Worm (Caenorhabditis elegans) whole organism, L3 larva: Measurements from ENCODE around the gene F47H4.2.
A peak's percentile ranks its signal among the peaks of the same experiment; 100 is the strongest.

ENCODE experiments used
- R02D3.7 ChIP-seq: fragments of 150-350 bp; optimal IDR thresholded peaks from 2 replicates; lab custom pipeline; 2014; ENCODE audit warnings: missing biosample characterization, missing genetic modification characterization
- ZK546.5 ChIP-seq: sonication (generic microtip); optimal IDR thresholded peaks from 2 replicates; lab custom pipeline; 2017; ENCODE audit warnings: missing biosample characterization, missing genetic modification characterization
- aly-2 ChIP-seq: fragments of 150-350 bp; optimal IDR thresholded peaks from 2 replicates; lab custom pipeline; 2014; ENCODE audit warnings: missing biosample characterization, missing genetic modification characterization
- ceh-16 ChIP-seq: sonication (generic microtip); optimal IDR thresholded peaks from 2 replicates; lab custom pipeline; 2017; ENCODE audit warnings: missing biosample characterization, missing genetic modification characterization
- ceh-28 ChIP-seq: fragments of 150-350 bp; optimal IDR thresholded peaks from 2 replicates; lab custom pipeline; 2014; ENCODE audit warnings: missing biosample characterization, missing genetic modification reagents, missing genetic modification characterization
- ceh-9 ChIP-seq: sonication (generic microtip); optimal IDR thresholded peaks from 2 replicates; lab custom pipeline; 2018; ENCODE audit warnings: missing biosample characterization, missing genetic modification characterization
- daf-12 ChIP-seq: fragments of 150-350 bp; optimal IDR thresholded peaks from 2 replicates; lab custom pipeline; 2014; ENCODE audit warnings: missing biosample characterization, missing genetic modification reagents, missing genetic modification characterization
- egl-27 ChIP-seq: sonication (generic microtip); optimal IDR thresholded peaks from 4 replicates; lab custom pipeline; 2017; ENCODE audit warnings: missing biosample characterization, missing genetic modification reagents, missing genetic modification characterization
- elt-2 ChIP-seq: sonication (generic microtip); optimal IDR thresholded peaks from 2 replicates; lab custom pipeline; 2016; ENCODE audit warnings: missing genetic modification reagents, mild to moderate bottlenecking, missing genetic modification characterization, missing compliant biosample characterization
- elt-3 ChIP-seq, 3 experiments: fragments of 150-350 bp in 1 of 3; sonication (generic microtip) in 2 of 3; optimal IDR thresholded peaks; 2 replicates in 2 of 3; 4 replicates in 1 of 3; lab custom pipeline; 2014 to 2017; ENCODE audit warnings: missing biosample characterization in 3 of 3, missing genetic modification characterization in 3 of 3
- eor-1 ChIP-seq, 2 experiments: fragments of 150-350 bp; optimal IDR thresholded peaks; 2 replicates each; lab custom pipeline; 2014 to 2018; ENCODE audit warnings: missing biosample characterization in 2 of 2, missing genetic modification characterization in 2 of 2
- fkh-10 ChIP-seq: sonication (generic microtip); optimal IDR thresholded peaks from 2 replicates; lab custom pipeline; 2017; ENCODE audit warnings: missing biosample characterization, missing genetic modification reagents, missing genetic modification characterization
- hmg-11 ChIP-seq: sonication (generic microtip); optimal IDR thresholded peaks from 2 replicates; lab custom pipeline; 2016; ENCODE audit warnings: missing genetic modification characterization, missing compliant biosample characterization
- jun-1 ChIP-seq: fragments of 150-350 bp; optimal IDR thresholded peaks from 2 replicates; lab custom pipeline; 2014; ENCODE audit warnings: missing biosample characterization, missing genetic modification reagents, missing genetic modification characterization
- lin-39 ChIP-seq: fragments of 150-350 bp; optimal IDR thresholded peaks from 2 replicates; lab custom pipeline; 2018; ENCODE audit warnings: missing biosample characterization, missing genetic modification reagents, missing genetic modification characterization
- lsy-12 ChIP-seq: sonication (generic microtip); optimal IDR thresholded peaks from 2 replicates; lab custom pipeline; 2016; ENCODE audit warnings: mild to moderate bottlenecking, missing genetic modification characterization, missing compliant biosample characterization
- mdl-1 ChIP-seq: fragments of 150-350 bp; optimal IDR thresholded peaks from 2 replicates; lab custom pipeline; 2014; ENCODE audit warnings: missing biosample characterization, missing genetic modification characterization
- mml-1 ChIP-seq: fragments of 150-350 bp; sonication (generic microtip); optimal IDR thresholded peaks from 3 replicates; lab custom pipeline; 2014; ENCODE audit warnings: missing biosample characterization, missing genetic modification characterization
- nfya-1 ChIP-seq: sonication (generic microtip); optimal IDR thresholded peaks from 2 replicates; lab custom pipeline; 2017; ENCODE audit warnings: missing genetic modification characterization, mild to moderate bottlenecking, missing compliant biosample characterization, antibody characterized with exemption, moderate library complexity; ENCODE audit not compliant: insufficient read depth
- nhr-11 ChIP-seq: fragments of 150-350 bp; optimal IDR thresholded peaks from 2 replicates; lab custom pipeline; 2014; ENCODE audit warnings: missing biosample characterization, missing genetic modification characterization
- nhr-12 ChIP-seq: fragments of 150-350 bp; optimal IDR thresholded peaks from 2 replicates; lab custom pipeline; 2014; ENCODE audit warnings: missing biosample characterization, missing genetic modification characterization
- nhr-23 ChIP-seq: fragments of 150-350 bp; optimal IDR thresholded peaks from 2 replicates; lab custom pipeline; 2014; ENCODE audit warnings: missing biosample characterization, missing genetic modification reagents, missing genetic modification characterization
- nhr-237 ChIP-seq: fragments of 150-350 bp; optimal IDR thresholded peaks from 2 replicates; lab custom pipeline; 2014; ENCODE audit warnings: missing biosample characterization, missing genetic modification characterization
- nhr-25 ChIP-seq: sonication (generic microtip); optimal IDR thresholded peaks from 2 replicates; lab custom pipeline; 2017; ENCODE audit warnings: missing biosample characterization, missing genetic modification characterization
- nhr-43 ChIP-seq: sonication (generic microtip); optimal IDR thresholded peaks from 2 replicates; lab custom pipeline; 2016; ENCODE audit warnings: mild to moderate bottlenecking, missing genetic modification characterization, missing compliant biosample characterization; ENCODE audit not compliant: poor library complexity, severe bottlenecking
- nhr-76 ChIP-seq: fragments of 150-350 bp; sonication (generic microtip); optimal IDR thresholded peaks from 5 replicates; lab custom pipeline; 2014; ENCODE audit warnings: missing biosample characterization, missing genetic modification characterization
- nhr-77 ChIP-seq: fragments of 150-350 bp; optimal IDR thresholded peaks from 2 replicates; lab custom pipeline; 2014; ENCODE audit warnings: missing biosample characterization, missing genetic modification characterization
- pha-4 ChIP-seq: fragments of 150-350 bp; optimal IDR thresholded peaks from 2 replicates; lab custom pipeline; 2014; ENCODE audit warnings: missing biosample characterization, missing genetic modification reagents, missing genetic modification characterization
- sea-2 ChIP-seq: fragments of 150-350 bp; sonication (generic microtip); optimal IDR thresholded peaks from 4 replicates; lab custom pipeline; 2014; ENCODE audit warnings: missing biosample characterization, missing genetic modification reagents, missing genetic modification characterization
- tbx-2 ChIP-seq: sonication (generic microtip); optimal IDR thresholded peaks from 2 replicates; lab custom pipeline; 2016; ENCODE audit warnings: mild to moderate bottlenecking, missing genetic modification characterization, missing compliant biosample characterization
- zag-1 ChIP-seq: fragments of 150-350 bp; optimal IDR thresholded peaks from 2 replicates; lab custom pipeline; 2014; ENCODE audit warnings: missing biosample characterization, missing genetic modification characterization

F47H4.2 gene

ce11 chrV:17312386-17312785 is 40.7 kb upstream of the F47H4.2 start, which contains the start of gene Y61B8B.3:
Y61B8B.3 (minus strand) TSS chrV:17312486.
- TF ChIP-seq sea-2 (GFP tag; lab: Kevin White, UChicago), result no peak
- TF ChIP-seq nhr-77 (tag; lab: Kevin White, UChicago), result no peak
- TF ChIP-seq R02D3.7, result no peak
- TF ChIP-seq nhr-43 (tag; lab: Kevin White, UChicago), result no peak
- TF ChIP-seq elt-3 (tag; optimal IDR thresholded peaks at IDR 0.05; lab: Kevin White, UChicago), result no peak
- no peak for TF ChIP-seq nhr-12 (tag; lab: Kevin White, UChicago)
- no peak for TF ChIP-seq eor-1 (tag; optimal IDR thresholded peaks at IDR 0.05; lab: Kevin White, UChicago)
- no peak for TF ChIP-seq ceh-28 (tag; lab: Kevin White, UChicago)

ce11 chrV:17315063-17315462 is 38.1 kb upstream of the F47H4.2 start, which contains the start of gene F31E9.6:
F31E9.6 (minus strand) TSS chrV:17315153.
- no peak for TF ChIP-seq ZK546.5 (tag; lab: Kevin White, UChicago)
- TF ChIP-seq ceh-16 (tag; lab: Kevin White, UChicago), result no peak

ce11 chrV:17317297-17317696 is 35.8 kb upstream of the F47H4.2 start:
- TF ChIP-seq tbx-2 (tag; lab: Kevin White, UChicago) (no peak), jun-1 (no peak), daf-12 (tag; lab: Kevin White, UChicago) (no peak), elt-2 (tag; lab: Kevin White, UChicago) (no peak), mdl-1 (tag; lab: Kevin White, UChicago) (no peak), mml-1 (tag; lab: Kevin White, UChicago) (no peak), nhr-11 (tag; lab: Kevin White, UChicago) (no peak), nhr-25 (no peak), lsy-12 (no peak)

ce11 chrV:17317786-17318185 is 35.3 kb upstream of the F47H4.2 start, which contains the start of gene srz-58:
srz-58 (plus strand) TSS chrV:17318147.
- TF ChIP-seq nhr-76 (no peak), ceh-9 (tag; lab: Kevin White, UChicago) (no peak), nfya-1 (tag; lab: Kevin White, UChicago) (no peak), nhr-11 (tag; lab: Kevin White, UChicago) (no peak), aly-2 (tag; lab: Kevin White, UChicago) (no peak)

ce11 chrV:17322397-17322909 is 30.7 kb upstream of the F47H4.2 start, which contains the start of gene F31E9.3:
F31E9.3 (plus strand) TSS chrV:17322590.
- no peak for TF ChIP-seq mdl-1 (tag; lab: Kevin White, UChicago)
- TF ChIP-seq elt-2 (tag; lab: Kevin White, UChicago), result peak; percentile 70
- no peak for TF ChIP-seq nhr-11 (tag; lab: Kevin White, UChicago)
- peak; percentile 13 for TF ChIP-seq pha-4 (tag; lab: Kevin White, UChicago)

- no peak for TF ChIP-seq lin-39 (tag; lab: Kevin White, UChicago)
- TF ChIP-seq nhr-11 (tag; lab: Kevin White, UChicago), result no peak
- no peak for TF ChIP-seq fkh-10 (GFP tag; lab: Kevin White, UChicago)
- TF ChIP-seq, all 47 proteins: peak for 0
Measured at ce11 chrV:17323876-17324275, 29.2 kb upstream of the F47H4.2 start.

ce11 chrV:17327867-17328266 is 25.3 kb upstream of the F47H4.2 start, which contains the start of gene sdz-16:
sdz-16 (minus strand) TSS chrV:17327967.
- no peak for TF ChIP-seq elt-2 (tag; lab: Kevin White, UChicago)
- no peak for TF ChIP-seq nhr-77 (tag; lab: Kevin White, UChicago)
- TF ChIP-seq hmg-11 (tag; lab: Kevin White, UChicago), result no peak
- no peak for TF ChIP-seq nhr-237 (tag; lab: Kevin White, UChicago)
- TF ChIP-seq tbx-2 (tag; lab: Kevin White, UChicago), result no peak
- no peak for TF ChIP-seq egl-27 (tag; lab: Kevin White, UChicago)
- TF ChIP-seq nhr-23 (tag; lab: Kevin White, UChicago), result no peak
- no peak for TF ChIP-seq zag-1 (tag; lab: Kevin White, UChicago)
